Fruit fly (Drosophila melanogaster): ENCODE measurements around the gene CG41128.

CG41128 gene

dm6 chr3R:3750153-3750717, at the start of gene CG41128:
Gene CG41128, plus strand, starts transcription at chr3R:3750363.
- TF ChIP-seq Eip93F (GFP tag; optimal IDR thresholded peaks at IDR 0.05) (no peak), lz (GFP tag; optimal IDR thresholded peaks at IDR 0.05) (no peak), CG8632 (GFP tag; optimal IDR thresholded peaks at IDR 0.05) (no peak), achi (GFP tag; optimal IDR thresholded peaks at IDR 0.05) (no peak), fd85E (GFP tag; optimal IDR thresholded peaks at IDR 0.05) (no peak), vri (GFP tag; optimal IDR thresholded peaks at IDR 0.05) (no peak), Ets96B (tag; optimal IDR thresholded peaks at IDR 0.05) (no peak), CG3919 (GFP tag; optimal IDR thresholded peaks at IDR 0.05) (no peak), cyc (GFP tag; optimal IDR thresholded peaks at IDR 0.05) (no peak), fkh (GFP tag; optimal IDR thresholded peaks at IDR 0.05) (no peak), CG9139 (GFP tag; optimal IDR thresholded peaks at IDR 0.05) (no peak), dac (GFP tag; optimal IDR thresholded peaks at IDR 0.05) (no peak), Eip78C (GFP tag) (peak; percentile 9), CG11762 (GFP tag; optimal IDR thresholded peaks at IDR 0.05; ENCODE audit: insufficient read depth) (no peak), CG3032 (tag; optimal IDR thresholded peaks at IDR 0.05) (peak; percentile 9)

DNA sequence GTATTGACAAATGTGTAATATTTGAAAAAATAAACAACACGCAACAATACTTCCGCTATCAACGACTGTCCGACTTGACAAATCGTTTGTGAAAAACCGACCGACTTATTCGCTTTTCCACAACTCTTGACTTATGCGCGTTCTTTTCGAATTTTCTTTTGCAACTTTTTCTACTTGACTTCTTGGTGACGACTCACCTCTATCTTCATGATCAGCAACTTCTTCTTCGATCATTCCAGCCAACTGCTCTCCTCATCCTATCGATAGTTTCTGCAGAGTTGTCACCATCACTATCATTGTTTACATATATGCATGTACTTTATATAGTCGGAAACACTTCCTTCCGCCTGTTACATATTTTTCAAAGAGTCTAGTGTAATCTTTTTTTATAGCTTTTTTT, 16.2 kb upstream of the CG41128 start:
- TF ChIP-seq CG6808 (GFP tag; optimal IDR thresholded peaks at IDR 0.05) (no peak), Eip78C (GFP tag) (peak; percentile 50), ss (GFP tag; optimal IDR thresholded peaks at IDR 0.05) (no peak)

dm6 chr3R:3734434-3735248, 15.5 kb upstream of the CG41128 start, which contains the start of gene Tim17b:
Gene Tim17b, plus strand, starts transcription at chr3R:3734855.
- no peak for TF ChIP-seq svp (GFP tag)
- no peak for TF ChIP-seq CG6854 (GFP tag; optimal IDR thresholded peaks at IDR 0.05)
- no peak for TF ChIP-seq vri (GFP tag; optimal IDR thresholded peaks at IDR 0.05)
- TF ChIP-seq Blimp-1 (GFP tag; optimal IDR thresholded peaks at IDR 0.05): no peak
- TF ChIP-seq CG32006 (GFP tag; optimal IDR thresholded peaks at IDR 0.05): no peak
- TF ChIP-seq dac (GFP tag; optimal IDR thresholded peaks at IDR 0.05): no peak
- TF ChIP-seq Sox15 (GFP tag; optimal IDR thresholded peaks at IDR 0.05): no peak
- no peak for TF ChIP-seq achi (GFP tag; optimal IDR thresholded peaks at IDR 0.05)
- no peak for TF ChIP-seq Hr39 (GFP tag; optimal IDR thresholded peaks at IDR 0.05)
- no peak for TF ChIP-seq CG1621 (tag; optimal IDR thresholded peaks at IDR 0.05)
- TF ChIP-seq CG7368 (GFP tag; optimal IDR thresholded peaks at IDR 0.05): no peak
- TF ChIP-seq CG6792 (GFP tag; optimal IDR thresholded peaks at IDR 0.05): no peak
- TF ChIP-seq Met (GFP tag; optimal IDR thresholded peaks at IDR 0.05): no peak
- no peak for TF ChIP-seq CG8119 (GFP tag; IDR thresholded peaks at IDR 0.05)
- TF ChIP-seq CG8319 (GFP tag; optimal IDR thresholded peaks at IDR 0.05): no peak
- TF ChIP-seq Ets96B (tag; optimal IDR thresholded peaks at IDR 0.05): no peak
- no peak for TF ChIP-seq CG6808 (GFP tag; optimal IDR thresholded peaks at IDR 0.05)
- no peak for TF ChIP-seq CG6276 (GFP tag; optimal IDR thresholded peaks at IDR 0.05)

DNA sequence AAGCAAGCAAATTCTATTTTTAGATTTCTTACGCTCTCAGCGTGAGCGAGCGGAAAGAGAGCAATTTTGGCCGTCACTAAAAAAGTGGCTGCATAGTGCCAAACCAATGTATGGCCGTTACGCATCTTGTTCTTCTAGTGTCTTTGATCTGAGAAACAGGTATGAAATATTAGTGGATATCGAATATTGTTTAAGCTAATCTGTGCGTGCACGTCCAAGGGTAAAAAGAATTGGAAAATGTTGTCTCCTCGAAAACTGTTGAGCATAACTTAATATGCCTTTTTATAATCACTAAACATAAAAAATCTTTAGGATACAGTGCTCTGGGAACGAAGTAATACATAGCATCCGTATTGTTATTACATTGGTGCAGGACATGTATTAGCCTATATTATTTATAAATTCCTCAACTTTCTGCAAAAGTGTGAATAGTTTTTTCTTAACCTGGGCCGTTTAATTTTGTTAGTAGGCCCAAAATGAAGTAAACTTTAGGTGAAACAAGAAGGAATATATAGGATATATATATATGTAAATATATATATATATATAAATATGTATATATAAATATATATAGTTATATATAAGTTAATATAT, 1.5 kb upstream of the CG41128 start:
- TF ChIP-seq CG3919 (GFP tag; optimal IDR thresholded peaks at IDR 0.05): no peak
- TF ChIP-seq vri (GFP tag; optimal IDR thresholded peaks at IDR 0.05): no peak
- no peak for TF ChIP-seq CG10631 (GFP tag; optimal IDR thresholded peaks at IDR 0.05)
- TF ChIP-seq Eip93F (GFP tag; optimal IDR thresholded peaks at IDR 0.05): no peak
- TF ChIP-seq lz (GFP tag; optimal IDR thresholded peaks at IDR 0.05): no peak
- no peak for TF ChIP-seq CG11762 (GFP tag; optimal IDR thresholded peaks at IDR 0.05; ENCODE audit: insufficient read depth)
- no peak for TF ChIP-seq Eip78C (GFP tag)
- no peak for TF ChIP-seq Blimp-1 (GFP tag; optimal IDR thresholded peaks at IDR 0.05)
